Fruit fly (Drosophila melanogaster): Measurements from ENCODE around the gene vig.

The vig gene

dm6 chr2L:15113234-15113916, 43.3 kb upstream of the vig start, which contains the start of gene stc (continued):
- TF ChIP-seq CG12769 (tag; optimal IDR thresholded peaks at IDR 0.05) (no peak), dm (GFP tag; optimal IDR thresholded peaks at IDR 0.05) (peak; percentile 78), ap (GFP tag; IDR thresholded peaks at IDR 0.05) (no peak), D19B (GFP tag; optimal IDR thresholded peaks at IDR 0.05) (no peak), CG5245 (GFP tag; optimal IDR thresholded peaks at IDR 0.05) (peak; percentile 46), al (GFP tag; IDR thresholded peaks at IDR 0.05) (no peak), CG6765 (GFP tag; optimal IDR thresholded peaks at IDR 0.05) (no peak), dpn (GFP tag; optimal IDR thresholded peaks at IDR 0.05) (peak; percentile 66 to 74), Neu2 (GFP tag; optimal IDR thresholded peaks at IDR 0.05; ENCODE audit: borderline replicate concordance) (no peak), Lhr (GFP tag; optimal IDR thresholded peaks at IDR 0.05) (peak; percentile 69), TFAM (GFP tag; optimal IDR thresholded peaks at IDR 0.05) (no peak), Stat92E (GFP tag; optimal IDR thresholded peaks at IDR 0.05) (peak in 1 of 3 experiments; percentile 37), Side (GFP tag; optimal IDR thresholded peaks at IDR 0.05) (peak; percentile 38), Rfx (GFP tag; IDR thresholded peaks at IDR 0.05) (peak; percentile 70), CG2889 (GFP tag; IDR thresholded peaks at IDR 0.05) (no peak), CG12744 (GFP tag; optimal IDR thresholded peaks at IDR 0.05) (peak; percentile 25), MBD-R2 (GFP tag; IDR thresholded peaks at IDR 0.05) (peak; percentile 81), fu2 (GFP tag; optimal IDR thresholded peaks at IDR 0.05) (no peak), CG12659 (GFP tag; optimal IDR thresholded peaks at IDR 0.05) (peak; percentile 83), Hmx (GFP tag; optimal IDR thresholded peaks at IDR 0.05) (no peak), wor (GFP tag; IDR thresholded peaks at IDR 0.05) (no peak), ems (GFP tag; optimal IDR thresholded peaks at IDR 0.05) (no peak), CG15479 (GFP tag; optimal IDR thresholded peaks at IDR 0.05) (no peak), pb (GFP tag; optimal IDR thresholded peaks at IDR 0.05) (no peak), sug (tag; optimal IDR thresholded peaks at IDR 0.05) (no peak), Nf-YB (GFP tag; optimal IDR thresholded peaks at IDR 0.05) (peak; percentile 11), CG18011 (GFP tag; optimal IDR thresholded peaks at IDR 0.05) (peak; percentile 65), repo (GFP tag; optimal IDR thresholded peaks at IDR 0.05) (peak; percentile 29), Sry-δ (GFP tag; optimal IDR thresholded peaks at IDR 0.05) (peak; percentile 80), klu (GFP tag; IDR thresholded peaks at IDR 0.05) (no peak), sd (tag; optimal IDR thresholded peaks at IDR 0.05) (no peak), pho (GFP tag; optimal IDR thresholded peaks at IDR 0.05) (peak; percentile 49), CoRest (tag; optimal IDR thresholded peaks at IDR 0.05) (peak; percentile 61), CG34224 (GFP tag; IDR thresholded peaks at IDR 0.05; ENCODE audit: partially characterized antibody) (peak; percentile 65), Awh (GFP tag; IDR thresholded peaks at IDR 0.05) (no peak), CG14014 (GFP tag; IDR thresholded peaks at IDR 0.05) (0 out of 2 replicates have a peak, but pooled peaks have one; percentile 18), BtbVII (GFP tag; optimal IDR thresholded peaks at IDR 0.05) (no peak), CG2120 (GFP tag; optimal IDR thresholded peaks at IDR 0.05) (peak; percentile 69), CG17186 (GFP tag; optimal IDR thresholded peaks at IDR 0.05) (peak; percentile 74), CG11723 (GFP tag; optimal IDR thresholded peaks at IDR 0.05) (no peak), CG1603 (tag; optimal IDR thresholded peaks at IDR 0.05) (peak; percentile 91), br (optimal IDR thresholded peaks at IDR 0.05) (no peak), HLH4C (GFP tag; IDR thresholded peaks at IDR 0.05; ENCODE audit: partially characterized antibody) (peak; percentile 66), ro (GFP tag; IDR thresholded peaks at IDR 0.05) (no peak), nerfin-2 (GFP tag; IDR thresholded peaks at IDR 0.05; ENCODE audit: partially characterized antibody) (0 out of 2 replicates have a peak, but pooled peaks have one; percentile 60), CG14860 (GFP tag; IDR thresholded peaks at IDR 0.05; ENCODE audit: partially characterized antibody) (peak; percentile 28; the same call in 2 of the 3 replicates), lmd (GFP tag; IDR thresholded peaks at IDR 0.05) (no peak; the same call in 1 of the 2 replicates), CG13287 (GFP tag; IDR thresholded peaks at IDR 0.05; ENCODE audit: partially characterized antibody) (peak; percentile 84), CG13296 (GFP tag; optimal IDR thresholded peaks at IDR 0.05) (no peak)

Data from whole organism, embryonic.